Worm (Caenorhabditis elegans) whole organism, L2 larva: ENCODE measurements around the gene R09H10.5.

Source experiments
- F13H6.1 ChIP-seq: sonication (generic microtip); optimal IDR thresholded peaks from 2 replicates; lab custom pipeline; 2016; ENCODE audit warnings: missing genetic modification characterization, missing compliant biosample characterization
- ceh-82 ChIP-seq: fragments of 150-350 bp; optimal IDR thresholded peaks from 2 replicates; lab custom pipeline; 2014; ENCODE audit warnings: missing biosample characterization, missing genetic modification characterization
- lsy-2 ChIP-seq, 2 experiments: fragments of 150-350 bp in 1 of 2; sonication (generic microtip) in 1 of 2; optimal IDR thresholded peaks; 2 replicates each; lab custom pipeline; 2014 to 2017; ENCODE audit warnings: missing biosample characterization in 2 of 2, missing genetic modification characterization in 2 of 2
- nhr-129 ChIP-seq: fragments of 150-350 bp; optimal IDR thresholded peaks from 2 replicates; lab custom pipeline; 2014; ENCODE audit warnings: missing biosample characterization, missing genetic modification characterization
- sem-4 ChIP-seq: fragments of 150-350 bp; optimal IDR thresholded peaks from 2 replicates; lab custom pipeline; 2014; ENCODE audit warnings: missing biosample characterization, missing genetic modification reagents, missing genetic modification characterization
- sma-3 ChIP-seq: sonication (generic microtip); optimal IDR thresholded peaks from 2 replicates; lab custom pipeline; 2016; ENCODE audit warnings: missing genetic modification reagents, missing genetic modification characterization, missing compliant biosample characterization
- snpc-4 ChIP-seq: fragments of 150-350 bp; optimal IDR thresholded peaks from 2 replicates; lab custom pipeline; 2014; ENCODE audit warnings: missing biosample characterization, missing genetic modification characterization

R09H10.5 gene

DNA sequence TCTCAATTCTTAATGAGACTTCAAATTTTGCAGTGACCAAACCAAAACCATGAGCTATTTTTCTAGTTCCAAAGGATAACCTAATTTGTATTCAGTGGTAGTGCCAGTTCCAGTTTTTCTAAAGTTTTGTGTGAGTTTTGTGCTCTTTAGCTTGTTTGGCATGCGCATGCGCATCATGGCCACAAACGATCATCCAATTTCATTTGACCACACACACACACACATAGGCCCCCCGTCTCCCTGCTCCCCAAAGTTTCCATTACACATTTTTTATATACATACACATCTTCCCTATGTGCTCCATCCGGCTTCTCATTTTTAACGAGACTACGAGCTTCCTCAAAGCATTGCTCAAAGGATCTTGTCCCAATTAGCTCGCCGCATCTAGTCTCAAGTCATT is 54.2 kb downstream of the R09H10.5 start:
- TF ChIP-seq F13H6.1 (tag; lab: Kevin White, UChicago) (no peak), snpc-4 (tag; lab: Kevin White, UChicago) (no peak), sem-4 (no peak)

ce11 chrIV:10573471-10573870 is 55.2 kb downstream of the R09H10.5 start:
- TF ChIP-seq lsy-2 (tag; optimal IDR thresholded peaks at IDR 0.05; lab: Kevin White, UChicago) (no peak), sma-3 (no peak), nhr-129 (tag; lab: Kevin White, UChicago) (no peak), ceh-82 (tag; lab: Kevin White, UChicago) (no peak)
